Fruit fly (Drosophila melanogaster) whole organism, adult: ENCODE results near the gene Chsy.

Experiments used
- CG12768 ChIP-seq: fragments of 200-800 bp; sonication (Bioruptor generic); optimal IDR thresholded peaks from 2 replicates; lab custom pipeline; 2017; ENCODE audit warnings: missing biosample characterization, missing genetic modification characterization, mild to moderate bottlenecking, moderate library complexity, missing genetic modification reagents
- CG33017 ChIP-seq: fragments of 200-800 bp; sonication (Bioruptor generic); optimal IDR thresholded peaks from 2 replicates; lab custom pipeline; 2018; ENCODE audit warnings: missing biosample characterization, mild to moderate bottlenecking, missing genetic modification characterization, moderate library complexity
- Crg-1 ChIP-seq: fragments of 200-800 bp; sonication (Bioruptor generic); optimal IDR thresholded peaks from 2 replicates; lab custom pipeline; 2016; ENCODE audit warnings: missing biosample characterization, missing genetic modification characterization
- cic ChIP-seq: fragments of 200-800 bp; sonication (Bioruptor generic); optimal IDR thresholded peaks from 2 replicates; lab custom pipeline; 2017; ENCODE audit warnings: missing biosample characterization, mild to moderate bottlenecking, missing genetic modification characterization, moderate library complexity
- kay ChIP-seq: fragments of 200-800 bp; sonication (Bioruptor generic); peaks from one replicate; lab custom pipeline; 2016; ENCODE audit warnings: missing biosample characterization, missing genetic modification characterization, borderline replicate concordance

DNA sequence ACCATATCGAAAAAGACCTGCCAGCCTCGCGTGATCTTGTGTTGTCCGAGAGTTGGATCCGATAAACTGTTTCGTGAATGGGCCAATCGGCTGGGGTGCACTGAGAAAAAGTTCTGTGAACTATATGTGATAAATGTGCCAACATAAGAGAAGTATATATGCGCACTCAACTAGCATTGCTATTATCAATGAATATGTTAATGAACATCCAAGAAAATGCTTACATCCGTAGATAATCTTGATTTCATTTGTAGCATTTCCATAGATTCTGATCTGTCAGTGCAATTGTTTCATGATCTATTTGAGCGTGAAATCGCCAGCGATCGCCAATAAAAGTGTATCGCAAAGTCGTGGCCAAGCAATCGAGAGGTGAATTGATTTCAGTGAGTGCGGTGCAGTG, 8.0 kb upstream of the Chsy start:
- TF ChIP-seq Crg-1 (GFP tag; lab: Kevin White, UChicago) (no peak), kay (GFP tag; lab: Kevin White, UChicago) (no peak), CG33017 (tag; lab: Kevin White, UChicago) (no peak), cic (GFP tag; lab: Kevin White, UChicago) (no peak), CG12768 (GFP tag; lab: Kevin White, UChicago) (no peak)
